Worm (Caenorhabditis elegans) whole organism, late embryonic: ENCODE results near the gene F01F1.15.

Experiments used
- F13H6.1 ChIP-seq: sonication (generic microtip); optimal IDR thresholded peaks from 2 replicates; lab custom pipeline; 2016; ENCODE audit warnings: missing genetic modification characterization, missing compliant biosample characterization
- ceh-2 ChIP-seq: sonication (generic microtip); optimal IDR thresholded peaks from 2 replicates; lab custom pipeline; 2016; ENCODE audit warnings: missing genotype, missing genetic modification characterization, missing compliant biosample characterization
- ceh-30 ChIP-seq: fragments of 150-350 bp; optimal IDR thresholded peaks from 2 replicates; lab custom pipeline; 2014; ENCODE audit warnings: missing biosample characterization, missing genetic modification characterization
- ceh-31 ChIP-seq: sonication (generic microtip); optimal IDR thresholded peaks from 2 replicates; lab custom pipeline; 2016; ENCODE audit warnings: missing genetic modification characterization, missing compliant biosample characterization
- ceh-6 ChIP-seq: fragments of 200-800 bp; sonication (Bioruptor generic); optimal IDR thresholded peaks from 2 replicates; lab custom pipeline; 2018; ENCODE audit warnings: mild to moderate bottlenecking, missing genetic modification characterization, missing compliant biosample characterization
- hlh-15 ChIP-seq: sonication (generic microtip); optimal IDR thresholded peaks from 2 replicates; lab custom pipeline; 2016; ENCODE audit warnings: missing genetic modification characterization, missing compliant biosample characterization
- ref-2 ChIP-seq: sonication (generic microtip); optimal IDR thresholded peaks from 2 replicates; lab custom pipeline; 2016; ENCODE audit warnings: missing genetic modification characterization, missing compliant biosample characterization
- tbx-7 ChIP-seq: sonication (generic microtip); optimal IDR thresholded peaks from 2 replicates; lab custom pipeline; 2016; ENCODE audit warnings: missing genotype, missing genetic modification characterization, missing compliant biosample characterization

- TF ChIP-seq tbx-7 (tag; lab: Kevin White, UChicago): no peak
- no peak for TF ChIP-seq F13H6.1 (tag; lab: Kevin White, UChicago)
- TF ChIP-seq hlh-15 (tag; lab: Kevin White, UChicago): no peak
- no peak for TF ChIP-seq ceh-2 (tag; lab: Kevin White, UChicago)
- TF ChIP-seq ceh-6: no peak
- TF ChIP-seq ceh-31: no peak
- no peak for TF ChIP-seq ceh-30 (tag; lab: Kevin White, UChicago)
- no peak for TF ChIP-seq ref-2
Measured at ce11 chrIII:5897468-5897867, 28.1 kb upstream of the F01F1.15 start.
